Fruit fly (Drosophila melanogaster): ENCODE results near the gene CG31642.

Gene CG31642

dm6 chr2L:6127478-6127877, 9.2 kb downstream of the CG31642 start, which contains the start of gene WDR79:
Gene WDR79 (minus strand): TSS chr2L:6127775.
- TF ChIP-seq Sox102F (GFP tag; optimal IDR thresholded peaks at IDR 0.05) (no peak), CG8632 (GFP tag; optimal IDR thresholded peaks at IDR 0.05) (no peak), salr (GFP tag; optimal IDR thresholded peaks at IDR 0.05) (no peak), dac (GFP tag; optimal IDR thresholded peaks at IDR 0.05) (no peak), CG10631 (GFP tag; optimal IDR thresholded peaks at IDR 0.05) (no peak), CG9139 (GFP tag; optimal IDR thresholded peaks at IDR 0.05) (no peak), vri (GFP tag; optimal IDR thresholded peaks at IDR 0.05) (no peak), Eip78C (GFP tag) (no peak), eg (GFP tag; IDR thresholded peaks at IDR 0.05) (no peak), Ets96B (tag; optimal IDR thresholded peaks at IDR 0.05) (no peak), CG32006 (GFP tag; optimal IDR thresholded peaks at IDR 0.05) (no peak), CG31627 (GFP tag; optimal IDR thresholded peaks at IDR 0.05) (no peak), dsx (GFP tag; optimal IDR thresholded peaks at IDR 0.05; ENCODE audit: poor library complexity, severe bottlenecking) (no peak), cyc (GFP tag; optimal IDR thresholded peaks at IDR 0.05) (no peak), spab (GFP tag; optimal IDR thresholded peaks at IDR 0.05) (no peak), Sox14 (GFP tag; optimal IDR thresholded peaks at IDR 0.05) (no peak), CG6163 (GFP tag; IDR thresholded peaks at IDR 0.05) (no peak), achi (GFP tag; optimal IDR thresholded peaks at IDR 0.05) (no peak), CG15336 (GFP tag; IDR thresholded peaks at IDR 0.05) (no peak)

- no peak for TF ChIP-seq CG3919 (GFP tag; optimal IDR thresholded peaks at IDR 0.05)
- no peak for TF ChIP-seq CG8632 (GFP tag; optimal IDR thresholded peaks at IDR 0.05)
- no peak for TF ChIP-seq CG16779 (tag; optimal IDR thresholded peaks at IDR 0.05)
- TF ChIP-seq Eip78C (GFP tag) = no peak
- TF ChIP-seq svp (GFP tag) = no peak
- no peak for TF ChIP-seq fd59A (GFP tag; optimal IDR thresholded peaks at IDR 0.05)
- no peak for TF ChIP-seq vri (GFP tag; optimal IDR thresholded peaks at IDR 0.05)
- TF ChIP-seq Gug (GFP tag; IDR thresholded peaks at IDR 0.05) = no peak
- TF ChIP-seq dac (GFP tag; optimal IDR thresholded peaks at IDR 0.05) = no peak
- no peak for TF ChIP-seq CG10669 (GFP tag; optimal IDR thresholded peaks at IDR 0.05)
- no peak for TF ChIP-seq Sox14 (GFP tag; optimal IDR thresholded peaks at IDR 0.05)
- TF ChIP-seq CG6854 (GFP tag; optimal IDR thresholded peaks at IDR 0.05) = no peak
- no peak for TF ChIP-seq fd85E (GFP tag; optimal IDR thresholded peaks at IDR 0.05)
- TF ChIP-seq CG11902 (GFP tag; optimal IDR thresholded peaks at IDR 0.05) = no peak
- TF ChIP-seq salr (GFP tag; optimal IDR thresholded peaks at IDR 0.05) = no peak
- TF ChIP-seq pdm3 (GFP tag; optimal IDR thresholded peaks at IDR 0.05) = no peak
- no peak for TF ChIP-seq spab (GFP tag; optimal IDR thresholded peaks at IDR 0.05)
These were observed 12.3 kb downstream of the CG31642 start, which contains the start of the genes B9d2, tctn and CG9222 for dm6 chr2L:6130522-6131073. Gene B9d2 (minus strand): TSS chr2L:6130651. Gene tctn (minus strand): TSS chr2L:6130651. Gene CG9222 (plus strand): TSS chr2L:6131023.

DNA sequence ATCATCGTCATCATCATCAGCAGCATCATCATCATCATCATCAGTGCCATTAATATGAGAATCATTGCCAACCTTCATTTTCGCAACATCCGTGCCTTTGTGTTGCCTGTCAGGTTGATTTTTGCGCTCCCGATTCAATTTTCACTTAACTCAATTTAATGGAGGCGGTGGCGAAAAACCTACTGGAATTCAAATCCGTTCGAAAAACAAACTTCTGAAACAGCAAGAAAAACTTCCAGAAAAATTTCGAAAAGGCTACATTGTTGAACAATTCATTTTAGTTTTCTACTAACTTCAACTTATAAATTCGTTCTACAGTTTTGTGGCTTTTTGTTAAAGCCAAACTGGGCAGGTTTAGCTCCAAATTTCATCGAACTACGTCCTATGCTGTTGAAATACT, 20.8 kb downstream of the CG31642 start, which contains the start of gene CG13991:
Gene CG13991, plus strand, starts transcription at position 301 of the 400 bp plus-strand sequence.
- TF ChIP-seq CG9139 (GFP tag; optimal IDR thresholded peaks at IDR 0.05) (no peak), CG34406 (GFP tag; optimal IDR thresholded peaks at IDR 0.05) (no peak), salr (GFP tag; optimal IDR thresholded peaks at IDR 0.05) (no peak), CG11902 (GFP tag; optimal IDR thresholded peaks at IDR 0.05) (no peak), CG15336 (GFP tag; IDR thresholded peaks at IDR 0.05) (no peak), CG11762 (GFP tag; optimal IDR thresholded peaks at IDR 0.05; ENCODE audit: insufficient read depth) (no peak), CG3032 (tag; optimal IDR thresholded peaks at IDR 0.05) (no peak)

dm6 chr2L:6151669-6152068, 33.4 kb downstream of the CG31642 start, which contains the start of gene Muc26B:
Gene Muc26B (plus strand): TSS chr2L:6151969.
- TF ChIP-seq CG11762 (GFP tag; optimal IDR thresholded peaks at IDR 0.05; ENCODE audit: insufficient read depth) = no peak
- no peak for TF ChIP-seq CG10669 (GFP tag; optimal IDR thresholded peaks at IDR 0.05)
- TF ChIP-seq esn (GFP tag; optimal IDR thresholded peaks at IDR 0.05) = no peak
- no peak for TF ChIP-seq Lpt (GFP tag; optimal IDR thresholded peaks at IDR 0.05)
- TF ChIP-seq OdsH (GFP tag; optimal IDR thresholded peaks at IDR 0.05) = no peak

All from whole organism, prepupa.